Worm (Caenorhabditis elegans): ENCODE measurements around the gene pars-1.

pars-1 gene

ce11 chrIII:7239416-7239815 is 589 bp downstream of the pars-1 start:
- TF ChIP-seq scrt-1 (GFP tag; IDR thresholded peaks at IDR 0.05) (no peak), tbx-37 (GFP tag; conservative IDR thresholded peaks at IDR 0.05) (no peak), tra-4 (tag; optimal IDR thresholded peaks at IDR 0.05) (no peak), ama-1 (optimal IDR thresholded peaks at IDR 0.05) (no peak), aly-1 (tag; optimal IDR thresholded peaks at IDR 0.05) (no peak), ceh-36 (tag; optimal IDR thresholded peaks at IDR 0.05) (no peak), ets-7 (tag; optimal IDR thresholded peaks at IDR 0.05) (no peak), hnd-1 (tag; optimal IDR thresholded peaks at IDR 0.05) (no peak), hmbx-1 (tag; optimal IDR thresholded peaks at IDR 0.05) (no peak), F13C5.2 (tag; optimal IDR thresholded peaks at IDR 0.05) (no peak), flt-1 (GFP tag; IDR thresholded peaks at IDR 0.05) (no peak), tbx-11 (GFP tag; IDR thresholded peaks at IDR 0.05) (no peak), pes-1 (GFP tag; IDR thresholded peaks at IDR 0.05) (no peak), hmg-4 (GFP tag; optimal IDR thresholded peaks at IDR 0.05) (no peak), sea-1 (GFP tag; conservative IDR thresholded peaks at IDR 0.05) (no peak), ceh-13 (GFP tag; optimal IDR thresholded peaks at IDR 0.05) (no peak), B0310.2 (tag; optimal IDR thresholded peaks at IDR 0.05) (no peak)

DNA sequence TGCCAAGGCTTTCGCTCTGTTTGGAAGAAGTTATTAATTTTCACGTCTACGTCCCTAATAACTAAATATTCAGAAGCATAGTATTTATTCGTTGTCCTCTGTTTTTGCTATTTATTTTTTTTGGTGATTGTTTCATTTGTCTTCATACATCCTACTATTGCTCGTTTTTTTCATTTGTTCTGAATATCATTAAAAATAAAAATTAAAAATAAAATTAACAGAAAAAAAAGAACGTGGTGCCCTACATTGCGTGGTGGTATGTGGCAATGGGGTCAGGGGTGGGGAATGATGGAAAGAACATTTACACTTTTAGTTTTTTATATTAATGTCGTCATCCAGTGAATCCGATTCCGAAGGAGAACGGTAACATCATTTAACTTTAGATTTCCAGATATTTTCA is 2.2 kb downstream of the pars-1 start, which contains the start of gene ztf-31:
ztf-31 (plus strand) TSS at position 301 of the 400 bp plus-strand sequence.
- TF ChIP-seq sea-1 (GFP tag; conservative IDR thresholded peaks at IDR 0.05) (no peak), aly-1 (tag; optimal IDR thresholded peaks at IDR 0.05) (no peak), tbx-11 (GFP tag; IDR thresholded peaks at IDR 0.05) (no peak), hnd-1 (tag; optimal IDR thresholded peaks at IDR 0.05) (no peak), ama-1 (optimal IDR thresholded peaks at IDR 0.05) (no peak), ceh-36 (tag; optimal IDR thresholded peaks at IDR 0.05) (no peak), pes-1 (GFP tag; IDR thresholded peaks at IDR 0.05) (no peak), hmbx-1 (tag; optimal IDR thresholded peaks at IDR 0.05) (no peak), ceh-13 (GFP tag; optimal IDR thresholded peaks at IDR 0.05) (no peak), hmg-4 (GFP tag; optimal IDR thresholded peaks at IDR 0.05) (no peak), B0310.2 (tag; optimal IDR thresholded peaks at IDR 0.05) (no peak), flt-1 (GFP tag; IDR thresholded peaks at IDR 0.05) (no peak), ets-7 (tag; optimal IDR thresholded peaks at IDR 0.05) (no peak), tra-4 (tag; optimal IDR thresholded peaks at IDR 0.05) (no peak), F13C5.2 (tag; optimal IDR thresholded peaks at IDR 0.05) (no peak), scrt-1 (GFP tag; IDR thresholded peaks at IDR 0.05) (no peak), tbx-37 (GFP tag; conservative IDR thresholded peaks at IDR 0.05) (no peak)

DNA sequence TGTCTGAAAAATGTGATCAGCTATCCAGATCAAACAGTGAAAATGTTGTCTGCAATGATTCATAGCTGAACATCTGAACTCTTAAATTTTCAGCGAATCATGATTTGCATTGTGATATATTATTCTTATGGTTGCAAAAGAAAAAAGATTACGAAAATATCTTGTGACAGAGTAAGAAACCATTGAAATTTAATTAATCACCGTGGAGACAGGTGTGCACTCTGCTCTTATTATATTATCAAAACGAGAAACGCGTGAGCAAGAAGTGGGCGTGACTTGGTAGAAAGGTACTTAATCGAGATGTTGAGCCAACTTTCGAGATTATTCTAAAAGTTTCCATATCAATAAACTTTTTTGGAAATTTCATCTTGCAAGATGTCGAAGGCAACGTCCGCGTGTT is 4.2 kb downstream of the pars-1 start, which contains the start of gene osm-10:
osm-10 (plus strand) TSS at position 293 of the 400 bp plus-strand sequence.
- no peak for TF ChIP-seq flt-1 (GFP tag; IDR thresholded peaks at IDR 0.05)
- TF ChIP-seq B0310.2 (tag; optimal IDR thresholded peaks at IDR 0.05): no peak
- TF ChIP-seq scrt-1 (GFP tag; IDR thresholded peaks at IDR 0.05): no peak
- TF ChIP-seq ceh-13 (GFP tag; optimal IDR thresholded peaks at IDR 0.05): no peak
- no peak for TF ChIP-seq tra-4 (tag; optimal IDR thresholded peaks at IDR 0.05)
- TF ChIP-seq ama-1 (optimal IDR thresholded peaks at IDR 0.05): no peak
- TF ChIP-seq sea-1 (GFP tag; conservative IDR thresholded peaks at IDR 0.05): no peak
- no peak for TF ChIP-seq aly-1 (tag; optimal IDR thresholded peaks at IDR 0.05)
- no peak for TF ChIP-seq F13C5.2 (tag; optimal IDR thresholded peaks at IDR 0.05)
- no peak for TF ChIP-seq tbx-37 (GFP tag; conservative IDR thresholded peaks at IDR 0.05)
- TF ChIP-seq hmg-4 (GFP tag; optimal IDR thresholded peaks at IDR 0.05): no peak
- no peak for TF ChIP-seq tbx-11 (GFP tag; IDR thresholded peaks at IDR 0.05)
- TF ChIP-seq ceh-36 (tag; optimal IDR thresholded peaks at IDR 0.05): no peak
- no peak for TF ChIP-seq hmbx-1 (tag; optimal IDR thresholded peaks at IDR 0.05)
- no peak for TF ChIP-seq pes-1 (GFP tag; IDR thresholded peaks at IDR 0.05)
- TF ChIP-seq ets-7 (tag; optimal IDR thresholded peaks at IDR 0.05): no peak
- no peak for TF ChIP-seq hnd-1 (tag; optimal IDR thresholded peaks at IDR 0.05)

DNA sequence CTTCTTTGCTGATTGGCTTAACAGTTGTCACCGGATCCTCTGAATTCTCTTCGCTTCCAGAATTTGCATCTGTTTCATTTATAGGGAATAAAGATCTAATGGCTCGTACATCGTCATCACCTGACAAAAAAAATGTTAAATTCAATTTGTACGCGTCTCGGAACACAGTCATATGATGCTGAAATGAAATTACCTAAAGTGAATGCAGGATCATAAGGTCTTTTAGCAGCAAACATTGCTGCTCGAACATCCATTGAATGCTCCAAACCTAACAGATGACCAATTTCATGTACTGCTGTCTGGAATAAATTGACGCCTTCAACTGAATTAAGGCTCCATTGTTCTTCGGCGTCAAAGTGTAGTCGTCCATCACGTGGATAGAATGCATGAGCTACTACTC is 7.6 kb downstream of the pars-1 start:
- TF ChIP-seq B0310.2 (tag; optimal IDR thresholded peaks at IDR 0.05) (no peak), tbx-37 (GFP tag; conservative IDR thresholded peaks at IDR 0.05) (no peak), ceh-36 (tag; optimal IDR thresholded peaks at IDR 0.05) (no peak), hmbx-1 (tag; optimal IDR thresholded peaks at IDR 0.05) (no peak), aly-1 (tag; optimal IDR thresholded peaks at IDR 0.05) (no peak), scrt-1 (GFP tag; IDR thresholded peaks at IDR 0.05) (no peak), tra-4 (tag; optimal IDR thresholded peaks at IDR 0.05) (no peak), pes-1 (GFP tag; IDR thresholded peaks at IDR 0.05) (no peak), F13C5.2 (tag; optimal IDR thresholded peaks at IDR 0.05) (no peak), sea-1 (GFP tag; conservative IDR thresholded peaks at IDR 0.05) (no peak), hnd-1 (tag; optimal IDR thresholded peaks at IDR 0.05) (no peak), ama-1 (optimal IDR thresholded peaks at IDR 0.05) (no peak), ceh-13 (GFP tag; optimal IDR thresholded peaks at IDR 0.05) (no peak), tbx-11 (GFP tag; IDR thresholded peaks at IDR 0.05) (no peak), ets-7 (tag; optimal IDR thresholded peaks at IDR 0.05) (no peak), flt-1 (GFP tag; IDR thresholded peaks at IDR 0.05) (no peak), hmg-4 (GFP tag; optimal IDR thresholded peaks at IDR 0.05) (no peak)

DNA sequence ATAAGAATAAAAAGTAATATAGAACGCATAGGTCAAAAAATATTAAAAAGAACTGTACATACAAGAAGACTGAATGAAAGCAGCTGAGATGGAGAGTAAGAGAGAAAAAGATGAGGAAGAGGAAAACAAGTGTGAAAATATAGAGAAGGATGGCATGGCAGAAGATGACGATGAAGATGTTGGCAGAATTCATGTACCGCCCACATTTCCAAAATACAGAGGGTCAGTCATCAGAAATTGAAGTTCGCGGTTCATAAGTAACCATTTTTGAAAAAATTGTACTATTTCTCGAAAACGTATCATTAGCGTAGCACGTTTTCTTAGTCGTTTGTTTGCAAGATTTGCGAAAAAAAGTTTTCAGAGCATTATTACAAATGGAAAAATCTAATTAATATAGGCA is 8.9 kb downstream of the pars-1 start, which contains the start of gene zmp-6:
zmp-6 (minus strand) TSS at position 101 of the 400 bp plus-strand sequence.
- TF ChIP-seq ceh-36 (tag; optimal IDR thresholded peaks at IDR 0.05): no peak
- no peak for TF ChIP-seq hmbx-1 (tag; optimal IDR thresholded peaks at IDR 0.05)
- no peak for TF ChIP-seq hmg-4 (GFP tag; optimal IDR thresholded peaks at IDR 0.05)
- TF ChIP-seq tbx-37 (GFP tag; conservative IDR thresholded peaks at IDR 0.05): no peak
- TF ChIP-seq hnd-1 (tag; optimal IDR thresholded peaks at IDR 0.05): no peak
- no peak for TF ChIP-seq aly-1 (tag; optimal IDR thresholded peaks at IDR 0.05)
- no peak for TF ChIP-seq flt-1 (GFP tag; IDR thresholded peaks at IDR 0.05)
- no peak for TF ChIP-seq tbx-11 (GFP tag; IDR thresholded peaks at IDR 0.05)
- no peak for TF ChIP-seq pes-1 (GFP tag; IDR thresholded peaks at IDR 0.05)
- TF ChIP-seq sea-1 (GFP tag; conservative IDR thresholded peaks at IDR 0.05): no peak
- TF ChIP-seq B0310.2 (tag; optimal IDR thresholded peaks at IDR 0.05): no peak
- no peak for TF ChIP-seq ceh-13 (GFP tag; optimal IDR thresholded peaks at IDR 0.05)
- no peak for TF ChIP-seq scrt-1 (GFP tag; IDR thresholded peaks at IDR 0.05)
- TF ChIP-seq ama-1 (optimal IDR thresholded peaks at IDR 0.05): no peak
- no peak for TF ChIP-seq ets-7 (tag; optimal IDR thresholded peaks at IDR 0.05)
- no peak for TF ChIP-seq F13C5.2 (tag; optimal IDR thresholded peaks at IDR 0.05)
- TF ChIP-seq tra-4 (tag; optimal IDR thresholded peaks at IDR 0.05): no peak

DNA sequence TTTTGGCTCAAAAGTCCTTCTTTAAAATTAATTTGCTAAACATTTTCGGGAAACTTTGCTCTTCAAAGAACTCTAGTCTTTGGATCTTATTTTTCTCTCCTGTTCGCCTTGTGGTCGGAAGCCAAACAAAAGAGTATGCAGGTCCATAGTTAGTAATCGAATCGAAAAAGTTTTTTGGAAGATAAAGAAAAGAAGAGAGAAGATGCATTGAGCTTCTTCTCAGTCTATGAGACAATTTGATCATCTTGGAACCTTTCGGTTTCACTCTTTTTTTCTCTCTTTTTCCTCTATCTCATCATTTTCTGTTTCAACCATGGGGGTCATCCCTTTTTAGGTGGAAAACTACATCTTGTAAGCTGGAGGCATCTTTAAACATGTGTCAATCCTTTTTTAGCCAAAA is 14.8 kb downstream of the pars-1 start:
- TF ChIP-seq hnd-1 (tag; optimal IDR thresholded peaks at IDR 0.05) (no peak), F13C5.2 (tag; optimal IDR thresholded peaks at IDR 0.05) (no peak), B0310.2 (tag; optimal IDR thresholded peaks at IDR 0.05) (no peak), hmg-4 (GFP tag; optimal IDR thresholded peaks at IDR 0.05) (no peak), tra-4 (tag; optimal IDR thresholded peaks at IDR 0.05) (no peak), scrt-1 (GFP tag; IDR thresholded peaks at IDR 0.05) (no peak), pes-1 (GFP tag; IDR thresholded peaks at IDR 0.05) (no peak)
